Worm (Caenorhabditis elegans): ENCODE results near the gene strm-1.
"Not testable (repeated sequence)": the region's sequence is repeated elsewhere in the genome, so short reads cannot be mapped to it uniquely, and the experiment has no call there.

strm-1 gene

ce11 chrIII:2426122-2426521 is 24.3 kb downstream of the strm-1 start, which contains the start of gene W04B5.8 (continued):
- TF ChIP-seq tbx-2 (tag; optimal IDR thresholded peaks at IDR 0.05) (no peak), lsy-2 (tag; optimal IDR thresholded peaks at IDR 0.05) (peak in 1 of 2 experiments; percentile 35), egl-27 (tag; optimal IDR thresholded peaks at IDR 0.05) (no peak), nhr-77 (tag; optimal IDR thresholded peaks at IDR 0.05) (no peak), unc-130 (tag; optimal IDR thresholded peaks at IDR 0.05) (no peak), C16A3.4 (tag; optimal IDR thresholded peaks at IDR 0.05) (no peak), F16B12.6 (tag; optimal IDR thresholded peaks at IDR 0.05) (peak; percentile 9), unc-86 (tag; optimal IDR thresholded peaks at IDR 0.05) (no peak), fos-1 (tag; optimal IDR thresholded peaks at IDR 0.05) (no peak), nhr-19 (GFP tag; conservative IDR thresholded peaks at IDR 0.05) (no peak), zip-4 (GFP tag; optimal IDR thresholded peaks at IDR 0.05) (no peak), lin-15B (tag; optimal IDR thresholded peaks at IDR 0.05) (no peak), fkh-8 (tag; optimal IDR thresholded peaks at IDR 0.05) (peak; percentile 5), ama-1 (optimal IDR thresholded peaks at IDR 0.05) (no peak), alr-1 (tag; optimal IDR thresholded peaks at IDR 0.05; ENCODE audit: borderline replicate concordance) (no peak), rnt-1 (tag; optimal IDR thresholded peaks at IDR 0.05) (peak; percentile 22), mep-1 (tag; optimal IDR thresholded peaks at IDR 0.05) (no peak)

ce11 chrIII:2432925-2433324 is 31.1 kb downstream of the strm-1 start:
- TF ChIP-seq efl-1 (optimal IDR thresholded peaks at IDR 0.05) (peak; percentile 36 to 42), efl-1 (GFP tag; optimal IDR thresholded peaks at IDR 0.05 in 1 of 2) (peak in 1 of 2 experiments; percentile 88), dsc-1 (tag; optimal IDR thresholded peaks at IDR 0.05) (peak; percentile 32), ceh-82 (tag; optimal IDR thresholded peaks at IDR 0.05) (no peak)

ce11 chrIII:2435373-2435772 is 33.5 kb downstream of the strm-1 start, which contains the start of gene W04B5.6:
TSS of gene W04B5.6 (minus strand) at chrIII:2435473.
- not testable (repeated sequence) for TF ChIP-seq lin-14 (GFP tag; optimal IDR thresholded peaks at IDR 0.05); nhr-71 (tag; optimal IDR thresholded peaks at IDR 0.05); nhr-20 (tag; optimal IDR thresholded peaks at IDR 0.05)

- TF ChIP-seq fkh-4 (tag; optimal IDR thresholded peaks at IDR 0.05; ENCODE audit: borderline replicate concordance); aly-2 (tag; optimal IDR thresholded peaks at IDR 0.05); mef-2 (tag; optimal IDR thresholded peaks at IDR 0.05): not testable (repeated sequence)
These were observed 33.9 kb downstream of the strm-1 start, which contains the start of gene E02H9.6 for ce11 chrIII:2435805-2436204. TSS of gene E02H9.6 (plus strand) at chrIII:2436105.

- peak; percentile 9 to 10 for TF ChIP-seq efl-1 (optimal IDR thresholded peaks at IDR 0.05)
- TF ChIP-seq efl-1 (GFP tag; optimal IDR thresholded peaks at IDR 0.05 in 1 of 2): no peak
- no peak for TF ChIP-seq nhr-90 (tag; optimal IDR thresholded peaks at IDR 0.05; ENCODE audit: poor library complexity)
These were observed 36.7 kb downstream of the strm-1 start, which contains the start of gene E02H9.13 for ce11 chrIII:2438543-2438942. TSS of gene E02H9.13 (minus strand) at chrIII:2438741.

ce11 chrIII:2445574-2446259 is 43.8 kb downstream of the strm-1 start, which contains the start of the genes E02H9.7 and klo-2:
TSS of gene E02H9.7 (minus strand) at chrIII:2445674.
TSS of gene klo-2 (plus strand) at chrIII:2446209.
- TF ChIP-seq lin-15B (tag; optimal IDR thresholded peaks at IDR 0.05) (no peak), snu-23 (GFP tag; optimal IDR thresholded peaks at IDR 0.05) (no peak), nhr-76 (tag; optimal IDR thresholded peaks at IDR 0.05) (no peak)
